Fruit fly (Drosophila melanogaster) whole organism: ENCODE data around the gene gfzf.

Experiments
- CG8478 ChIP-seq: fragments of >200 bp; optimal IDR thresholded peaks from 2 replicates; lab custom pipeline; 2018; ENCODE audit warnings: inconsistent platforms
- Dll ChIP-seq: fragments of >200 bp; optimal IDR thresholded peaks from 2 replicates; lab custom pipeline; 2017
- EcR ChIP-seq, 2 experiments: fragments of >200 bp; optimal IDR thresholded peaks; 2 replicates each; lab custom pipeline; 2017; ENCODE audit warnings: missing biosample characterization in 2 of 2, missing genetic modification characterization in 2 of 2, missing genetic modification reagents in 2 of 2
- pan ChIP-seq: fragments of >200 bp; optimal IDR thresholded peaks from 2 replicates; lab custom pipeline; 2017
- psq ChIP-seq: fragments of >200 bp; optimal IDR thresholded peaks from 2 replicates; lab custom pipeline; 2017
- usp ChIP-seq: fragments of >200 bp; optimal IDR thresholded peaks from 2 replicates; lab custom pipeline; 2017; ENCODE audit warnings: missing biosample characterization, missing genetic modification characterization, mixed read lengths

The gfzf gene

dm6 chr3R:7169927-7170326, 19.2 kb upstream of the gfzf start:
- TF ChIP-seq pan (no peak), CG8478 (lab: Kevin White, UChicago) (no peak), Dll (no peak), usp (GFP tag; lab: Kevin White, UChicago) (no peak), EcR (GFP tag; optimal IDR thresholded peaks at IDR 0.05; lab: Kevin White, UChicago) (no peak)

- TF ChIP-seq psq (lab: Kevin White, UChicago) (no peak), CG8478 (lab: Kevin White, UChicago) (no peak), Dll (peak; percentile 69), usp (GFP tag; lab: Kevin White, UChicago) (no peak), EcR (GFP tag; optimal IDR thresholded peaks at IDR 0.05; lab: Kevin White, UChicago) (peak in 1 of 2 experiments; percentile 64), pan (no peak)
Measured at dm6 chr3R:7162356-7163289, 11.9 kb upstream of the gfzf start, which contains the start of gene sas. sas (plus strand) TSS chr3R:7162808.

dm6 chr3R:7159615-7160014, 8.8 kb upstream of the gfzf start:
- TF ChIP-seq CG8478 (lab: Kevin White, UChicago) (no peak), Dll (no peak), psq (lab: Kevin White, UChicago) (no peak), usp (GFP tag; lab: Kevin White, UChicago) (no peak), pan (no peak), EcR (GFP tag; optimal IDR thresholded peaks at IDR 0.05; lab: Kevin White, UChicago) (no peak)

- no peak for TF ChIP-seq CG8478 (lab: Kevin White, UChicago)
- no peak for TF ChIP-seq Dll
- no peak for TF ChIP-seq psq (lab: Kevin White, UChicago)
- no peak for TF ChIP-seq pan
- no peak for TF ChIP-seq EcR (GFP tag; optimal IDR thresholded peaks at IDR 0.05; lab: Kevin White, UChicago)
- TF ChIP-seq usp (GFP tag; lab: Kevin White, UChicago): no peak
Measured at dm6 chr3R:7157102-7157501, 6.3 kb upstream of the gfzf start.

DNA sequence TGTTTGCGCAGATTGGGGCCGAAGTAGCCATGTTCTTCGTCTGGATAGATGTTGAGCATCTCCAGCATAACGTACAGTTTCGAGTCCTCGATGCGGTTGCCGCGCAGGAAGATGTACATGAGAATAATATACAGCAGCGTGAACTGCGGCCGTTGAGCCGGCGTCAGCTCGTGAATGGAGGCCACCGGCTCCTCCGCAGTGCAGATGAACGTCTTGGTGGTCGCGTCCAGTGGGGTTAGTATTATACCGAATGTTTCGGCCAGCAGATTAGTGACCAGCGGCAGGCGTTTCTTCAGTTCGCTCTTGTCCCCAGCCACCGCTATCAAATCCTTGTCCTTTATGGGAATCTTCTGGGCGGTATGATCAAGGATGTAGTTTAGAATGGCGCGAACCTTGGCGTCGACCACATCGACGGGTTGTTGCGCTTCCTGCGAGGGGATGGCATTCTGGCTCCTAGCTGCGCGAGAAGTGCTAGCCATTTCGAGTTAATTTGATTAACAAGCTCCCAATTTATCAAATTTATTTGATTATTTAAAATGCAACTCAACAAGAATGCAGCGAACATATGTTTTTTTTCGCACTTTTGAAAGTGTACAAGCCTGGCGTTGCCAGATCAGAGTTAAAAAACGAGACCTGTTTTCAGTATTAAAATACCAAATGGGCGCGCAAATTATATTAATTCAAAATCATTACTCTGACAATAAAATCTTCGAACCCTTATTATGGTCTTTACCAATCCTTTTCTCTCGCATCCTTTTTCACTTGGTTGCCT, 4.0 kb upstream of the gfzf start, which contains the start of gene MAGE:
MAGE (minus strand) TSS at position 595 of the 772 bp plus-strand sequence.
- no peak for TF ChIP-seq CG8478 (lab: Kevin White, UChicago)
- TF ChIP-seq usp (GFP tag; lab: Kevin White, UChicago): no peak
- no peak for TF ChIP-seq EcR (GFP tag; optimal IDR thresholded peaks at IDR 0.05; lab: Kevin White, UChicago)
- no peak for TF ChIP-seq psq (lab: Kevin White, UChicago)
- no peak for TF ChIP-seq Dll
- no peak for TF ChIP-seq pan

DNA sequence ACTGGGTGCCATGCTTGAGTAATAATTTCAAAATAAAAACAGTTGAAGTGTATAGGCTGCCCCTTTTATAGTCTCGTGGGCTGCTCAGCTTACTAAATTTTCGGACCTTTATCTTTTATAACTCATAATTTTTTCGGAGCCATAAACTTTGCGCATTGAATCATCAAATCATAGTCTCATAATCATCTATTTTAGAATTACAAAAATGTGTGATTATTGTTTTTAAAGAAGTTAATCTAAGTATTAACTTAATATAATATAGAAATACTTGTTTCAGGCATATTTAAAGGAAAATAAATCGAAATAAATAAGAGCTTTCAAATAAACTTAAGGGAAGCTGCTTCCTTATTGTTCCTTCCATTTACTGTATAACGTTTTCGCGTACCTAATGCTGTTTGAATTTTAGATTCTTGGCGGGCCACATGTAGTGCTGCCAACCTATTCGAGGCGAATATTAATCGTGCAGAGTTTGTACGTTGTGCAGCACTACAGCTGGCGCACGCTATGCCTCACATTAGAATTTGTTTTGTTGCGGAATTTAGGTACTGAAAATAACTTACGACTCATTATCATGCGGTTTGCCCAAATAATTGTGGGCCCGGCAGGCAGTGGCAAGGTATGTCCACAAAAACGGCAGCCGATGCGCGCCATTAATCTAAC, 6.4 kb downstream of the gfzf start, which contains the start of the genes CG14610 and CG2656:
CG14610 (minus strand) TSS at position 51 of the 660 bp plus-strand sequence.
CG2656 (plus strand) TSS at position 480 of the 660 bp plus-strand sequence.
- TF ChIP-seq psq (lab: Kevin White, UChicago): no peak
- no peak for TF ChIP-seq EcR (GFP tag; optimal IDR thresholded peaks at IDR 0.05; lab: Kevin White, UChicago)
- TF ChIP-seq CG8478 (lab: Kevin White, UChicago): no peak
- no peak for TF ChIP-seq Dll
- no peak for TF ChIP-seq pan
- no peak for TF ChIP-seq usp (GFP tag; lab: Kevin White, UChicago)

dm6 chr3R:7142580-7142979, 8.2 kb downstream of the gfzf start:
- TF ChIP-seq Dll (no peak), EcR (GFP tag; optimal IDR thresholded peaks at IDR 0.05; lab: Kevin White, UChicago) (no peak), psq (lab: Kevin White, UChicago) (no peak), usp (GFP tag; lab: Kevin White, UChicago) (no peak), CG8478 (lab: Kevin White, UChicago) (no peak), pan (no peak)

- TF ChIP-seq usp (GFP tag; lab: Kevin White, UChicago): no peak
- no peak for TF ChIP-seq pan
- no peak for TF ChIP-seq EcR (GFP tag; optimal IDR thresholded peaks at IDR 0.05; lab: Kevin White, UChicago)
- no peak for TF ChIP-seq psq (lab: Kevin White, UChicago)
- no peak for TF ChIP-seq Dll
- TF ChIP-seq CG8478 (lab: Kevin White, UChicago): no peak
Measured at dm6 chr3R:7139188-7140038, 11.4 kb downstream of the gfzf start.

- TF ChIP-seq psq (lab: Kevin White, UChicago) (no peak), usp (GFP tag; lab: Kevin White, UChicago) (no peak), pan (no peak), CG8478 (lab: Kevin White, UChicago) (no peak), EcR (GFP tag; optimal IDR thresholded peaks at IDR 0.05; lab: Kevin White, UChicago) (no peak), Dll (no peak)
Measured at dm6 chr3R:7138058-7138457, 12.7 kb downstream of the gfzf start.

DNA sequence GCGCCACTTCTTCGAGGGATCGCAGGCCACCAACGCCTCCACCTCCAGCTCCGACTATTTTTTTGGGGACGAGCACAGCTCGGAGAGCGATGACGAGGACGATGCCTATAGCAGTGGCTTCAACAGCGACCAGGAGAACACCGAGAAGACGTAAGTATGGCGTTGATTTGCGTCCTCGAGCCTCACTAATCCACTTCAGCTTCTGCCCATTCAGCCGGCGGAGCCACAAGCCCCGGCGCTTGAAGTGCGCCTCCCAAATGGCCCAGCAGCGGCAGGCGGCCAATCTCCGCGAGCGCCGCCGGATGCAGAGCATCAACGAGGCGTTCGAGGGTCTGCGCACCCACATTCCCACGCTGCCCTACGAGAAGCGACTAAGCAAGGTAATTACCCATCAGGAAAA, 13.6 kb downstream of the gfzf start:
- no peak for TF ChIP-seq EcR (GFP tag; optimal IDR thresholded peaks at IDR 0.05; lab: Kevin White, UChicago)
- no peak for TF ChIP-seq Dll
- TF ChIP-seq pan: no peak
- TF ChIP-seq usp (GFP tag; lab: Kevin White, UChicago): no peak
- no peak for TF ChIP-seq CG8478 (lab: Kevin White, UChicago)
- no peak for TF ChIP-seq psq (lab: Kevin White, UChicago)
